Worm (Caenorhabditis elegans) whole organism, young adult: ENCODE results near the gene F47G3.3.

ENCODE experiments used
- B0261.1 ChIP-seq: sonication (generic microtip); optimal IDR thresholded peaks from 2 replicates; lab custom pipeline; 2016; ENCODE audit warnings: mild to moderate bottlenecking, missing genetic modification characterization, moderate library complexity, missing compliant biosample characterization
- C17E4.6 ChIP-seq: fragments of 200-800 bp; sonication (Bioruptor generic); IDR thresholded peaks from 2 replicates; pipeline ENCODE4 v1.3.6; 2022; ENCODE audit warnings: missing genetic modification reagents, missing genetic modification characterization, missing compliant biosample characterization
- D2030.7 ChIP-seq: fragments of 200-800 bp; sonication (Bioruptor generic); IDR thresholded peaks from 2 replicates; pipeline ENCODE4 v1.3.6; 2022; ENCODE audit warnings: missing genetic modification reagents, missing genetic modification characterization, missing compliant biosample characterization
- F23B12.7 ChIP-seq: sonication (generic microtip); optimal IDR thresholded peaks from 2 replicates; lab custom pipeline; 2017; ENCODE audit warnings: missing genetic modification characterization, mild to moderate bottlenecking, missing compliant biosample characterization, antibody characterized with exemption, moderate library complexity; ENCODE audit not compliant: insufficient read depth
- F49E8.2 ChIP-seq: sonication (generic microtip); optimal IDR thresholded peaks from 3 replicates; lab custom pipeline; 2017; ENCODE audit warnings: missing genetic modification characterization, mild to moderate bottlenecking, missing compliant biosample characterization, antibody characterized with exemption, moderate library complexity; ENCODE audit not compliant: insufficient read depth
- Y67H2A.10 ChIP-seq: fragments of 200-800 bp; sonication (Bioruptor generic); conservative IDR thresholded peaks from 2 replicates; pipeline ENCODE4 v1.3.6; 2022; ENCODE audit warnings: missing genetic modification reagents, missing genetic modification characterization, missing compliant biosample characterization
- Y79H2A.3 ChIP-seq: fragments of 200-800 bp; sonication (Bioruptor generic); conservative IDR thresholded peaks from 2 replicates; pipeline ENCODE4 v1.3.6; 2022; ENCODE audit warnings: missing genetic modification reagents, missing genetic modification characterization, missing compliant biosample characterization
- ZK185.1 ChIP-seq: sonication (generic microtip); optimal IDR thresholded peaks from 2 replicates; lab custom pipeline; 2016; ENCODE audit warnings: mild to moderate bottlenecking, missing genetic modification characterization, missing compliant biosample characterization; ENCODE audit not compliant: poor library complexity, severe bottlenecking
- akir-1 ChIP-seq: fragments of 200-800 bp; sonication (Bioruptor generic); optimal IDR thresholded peaks from 2 replicates; lab custom pipeline; 2018; ENCODE audit warnings: mild to moderate bottlenecking, missing genetic modification characterization, moderate library complexity, missing compliant biosample characterization
- aptf-3 ChIP-seq: fragments of 200-800 bp; sonication (Bioruptor generic); IDR thresholded peaks from 2 replicates; pipeline ENCODE4 v1.3.6; 2022; ENCODE audit warnings: missing genetic modification characterization, missing compliant biosample characterization
- atf-7 ChIP-seq: sonication (generic microtip); optimal IDR thresholded peaks from 2 replicates; lab custom pipeline; 2017; ENCODE audit warnings: mild to moderate bottlenecking, missing genetic modification characterization, missing compliant biosample characterization
- athp-1 ChIP-seq: sonication (generic microtip); optimal IDR thresholded peaks from 2 replicates; lab custom pipeline; 2017; ENCODE audit warnings: mild to moderate bottlenecking, missing genetic modification characterization, missing compliant biosample characterization
- attf-3 ChIP-seq: fragments of 200-800 bp; sonication (Bioruptor generic); conservative IDR thresholded peaks from 2 replicates; pipeline ENCODE4 v1.3.6; 2022; ENCODE audit warnings: missing genetic modification reagents, missing genetic modification characterization, missing compliant biosample characterization
- bed-2 ChIP-seq: fragments of 200-800 bp; sonication (Bioruptor generic); IDR thresholded peaks from 2 replicates; pipeline ENCODE4 v1.3.6; 2022; ENCODE audit warnings: missing genetic modification reagents, missing genetic modification characterization, missing compliant biosample characterization
- ccch-3 ChIP-seq: fragments of 200-800 bp; sonication (Bioruptor generic); optimal IDR thresholded peaks from 2 replicates; lab custom pipeline; 2018; ENCODE audit warnings: mild to moderate bottlenecking, missing genetic modification characterization, missing compliant biosample characterization
- cebp-2 ChIP-seq: fragments of 200-800 bp; sonication (Bioruptor generic); IDR thresholded peaks from 2 replicates; pipeline ENCODE4 v1.3.6; 2022; ENCODE audit warnings: missing genetic modification characterization, missing compliant biosample characterization
- ceh-27 ChIP-seq: fragments of 200-800 bp; sonication (Bioruptor generic); optimal IDR thresholded peaks from 2 replicates; lab custom pipeline; 2018; ENCODE audit warnings: mild to moderate bottlenecking, missing genetic modification characterization, moderate library complexity, missing compliant biosample characterization
- ceh-79 ChIP-seq: sonication (generic microtip); optimal IDR thresholded peaks from 2 replicates; lab custom pipeline; 2017; ENCODE audit warnings: mild to moderate bottlenecking, missing genetic modification characterization, missing compliant biosample characterization
- dox-1 ChIP-seq: fragments of 200-800 bp; sonication (Bioruptor generic); IDR thresholded peaks from 2 replicates; pipeline ENCODE4 v1.3.6; 2022; ENCODE audit warnings: missing genetic modification reagents, missing genetic modification characterization, missing compliant biosample characterization
- dpff-1 ChIP-seq: sonication (generic microtip); optimal IDR thresholded peaks from 2 replicates; lab custom pipeline; 2017; ENCODE audit warnings: mild to moderate bottlenecking, missing genetic modification characterization, missing compliant biosample characterization
- efl-1 ChIP-seq: fragments of 150-350 bp; optimal IDR thresholded peaks from 2 replicates; lab custom pipeline; 2014; ENCODE audit warnings: missing biosample characterization, missing genetic modification reagents, missing genetic modification characterization
- ekl-4 ChIP-seq: fragments of 200-800 bp; sonication (Bioruptor generic); IDR thresholded peaks from 2 replicates; pipeline ENCODE4 v1.3.6; 2022; ENCODE audit warnings: missing genetic modification reagents, missing genetic modification characterization, missing compliant biosample characterization
- ets-4 ChIP-seq: fragments of 200-800 bp; sonication (Bioruptor generic); optimal IDR thresholded peaks from 2 replicates; lab custom pipeline; 2018; ENCODE audit warnings: mild to moderate bottlenecking, missing genetic modification characterization, missing compliant biosample characterization
- fkh-3 ChIP-seq: sonication (generic microtip); optimal IDR thresholded peaks from 2 replicates; lab custom pipeline; 2016; ENCODE audit warnings: mild to moderate bottlenecking, missing genetic modification characterization, missing compliant biosample characterization
- him-1 ChIP-seq: sonication (generic microtip); optimal IDR thresholded peaks from 2 replicates; lab custom pipeline; 2016; ENCODE audit warnings: missing genotype, missing genetic modification reagents, missing genetic modification characterization, missing compliant biosample characterization
- hlh-12 ChIP-seq: sonication (generic microtip); optimal IDR thresholded peaks from 2 replicates; lab custom pipeline; 2016; ENCODE audit warnings: missing genetic modification characterization, missing compliant biosample characterization
- hlh-26 ChIP-seq: fragments of 200-800 bp; sonication (Bioruptor generic); conservative IDR thresholded peaks from 2 replicates; pipeline ENCODE4 v1.3.6; 2022; ENCODE audit warnings: missing genetic modification reagents, missing genetic modification characterization, missing compliant biosample characterization
- hmg-20 ChIP-seq: fragments of 200-800 bp; sonication (Bioruptor generic); IDR thresholded peaks from 2 replicates; pipeline ENCODE4 v1.3.6; 2022; ENCODE audit warnings: missing genetic modification reagents, missing genetic modification characterization, missing compliant biosample characterization
- let-526 ChIP-seq: fragments of 200-800 bp; sonication (Bioruptor generic); IDR thresholded peaks from 2 replicates; pipeline ENCODE4 v1.3.6; 2022; ENCODE audit warnings: missing genetic modification reagents, missing genetic modification characterization, missing compliant biosample characterization
- lin-40 ChIP-seq: sonication (generic microtip); optimal IDR thresholded peaks from 2 replicates; lab custom pipeline; 2016; ENCODE audit warnings: missing genetic modification characterization, mild to moderate bottlenecking, missing compliant biosample characterization, missing genotype, missing genetic modification reagents
- lin-54 ChIP-seq: fragments of 200-800 bp; sonication (Bioruptor generic); optimal IDR thresholded peaks from 2 replicates; lab custom pipeline; 2018; ENCODE audit warnings: mild to moderate bottlenecking, missing genetic modification characterization, missing compliant biosample characterization
- madf-10 ChIP-seq: sonication (generic microtip); optimal IDR thresholded peaks from 2 replicates; lab custom pipeline; 2016; ENCODE audit warnings: mild to moderate bottlenecking, missing genetic modification characterization, missing compliant biosample characterization
- mel-28 ChIP-seq: sonication (generic microtip); optimal IDR thresholded peaks from 2 replicates; lab custom pipeline; 2016; ENCODE audit warnings: borderline replicate concordance, mild to moderate bottlenecking, missing genetic modification characterization, missing compliant biosample characterization
- mes-4 ChIP-seq: sonication (generic microtip); optimal IDR thresholded peaks from 2 replicates; lab custom pipeline; 2016; ENCODE audit warnings: missing genotype, missing genetic modification characterization, missing compliant biosample characterization
- nfya-1 ChIP-seq: sonication (generic microtip); optimal IDR thresholded peaks from 2 replicates; lab custom pipeline; 2017; ENCODE audit warnings: antibody characterized with exemption, missing compliant biosample characterization, missing genetic modification characterization, borderline replicate concordance; ENCODE audit not compliant: insufficient read depth
- nfya-2 ChIP-seq: fragments of 200-800 bp; sonication (Bioruptor generic); IDR thresholded peaks from 2 replicates; pipeline ENCODE4 v1.3.6; 2022; ENCODE audit warnings: missing genetic modification reagents, missing genetic modification characterization, missing compliant biosample characterization
- nhr-179 ChIP-seq: sonication (generic microtip); optimal IDR thresholded peaks from 2 replicates; lab custom pipeline; 2016; ENCODE audit warnings: mild to moderate bottlenecking, missing genetic modification characterization, missing compliant biosample characterization
- nhr-90 ChIP-seq: sonication (generic microtip); optimal IDR thresholded peaks from 2 replicates; lab custom pipeline; 2016; ENCODE audit warnings: missing genotype, mild to moderate bottlenecking, missing genetic modification characterization, missing compliant biosample characterization
- pbrm-1 ChIP-seq: fragments of 200-800 bp; sonication (Bioruptor generic); IDR thresholded peaks from 2 replicates; pipeline ENCODE4 v1.3.6; 2022; ENCODE audit warnings: missing genetic modification reagents, missing genetic modification characterization, missing compliant biosample characterization
- pha-4 ChIP-seq: fragments of 150-350 bp; sonication (generic microtip); optimal IDR thresholded peaks from 2 replicates; lab custom pipeline; 2014; ENCODE audit warnings: missing biosample characterization, missing genetic modification reagents, missing genetic modification characterization
- rec-8 ChIP-seq, 2 experiments: sonication (generic microtip); optimal IDR thresholded peaks; 2 replicates each; lab custom pipeline; 2016; ENCODE audit warnings: mild to moderate bottlenecking in 2 of 2, missing genetic modification characterization in 2 of 2, missing genetic modification reagents in 2 of 2, missing genotype in 2 of 2, missing biosample characterization in 1 of 2, missing compliant biosample characterization in 1 of 2, moderate library complexity in 1 of 2
- repo-1 ChIP-seq: sonication (generic microtip); optimal IDR thresholded peaks from 2 replicates; lab custom pipeline; 2017; ENCODE audit warnings: mild to moderate bottlenecking, missing genetic modification characterization, missing compliant biosample characterization
- snpc-1.1 ChIP-seq: sonication (generic microtip); optimal IDR thresholded peaks from 2 replicates; lab custom pipeline; 2017; ENCODE audit warnings: missing genetic modification characterization, mild to moderate bottlenecking, missing compliant biosample characterization, antibody characterized with exemption, moderate library complexity, missing genotype, missing genetic modification reagents; ENCODE audit not compliant: insufficient read depth
- snpc-1.3 ChIP-seq: sonication (generic microtip); optimal IDR thresholded peaks from 2 replicates; lab custom pipeline; 2017; ENCODE audit warnings: missing genetic modification characterization, mild to moderate bottlenecking, missing compliant biosample characterization, antibody characterized with exemption, moderate library complexity, missing genotype, missing genetic modification reagents; ENCODE audit not compliant: insufficient read depth
- snpc-4 ChIP-seq, 5 experiments: fragments of 150-350 bp in 1 of 5; sonication (generic microtip) in 4 of 5; optimal IDR thresholded peaks; 2 replicates each; lab custom pipeline; 2014 to 2018; ENCODE audit warnings: missing genetic modification characterization in 5 of 5, missing biosample characterization in 3 of 5, antibody characterized with exemption in 2 of 5, mild to moderate bottlenecking in 2 of 5, missing compliant biosample characterization in 2 of 5, missing genotype in 2 of 5, moderate library complexity in 2 of 5, missing genetic modification reagents in 1 of 5
- zim-3 ChIP-seq: sonication (generic microtip); optimal IDR thresholded peaks from 2 replicates; lab custom pipeline; 2017; ENCODE audit warnings: mild to moderate bottlenecking, missing genetic modification characterization, moderate library complexity, missing compliant biosample characterization
- ztf-22 ChIP-seq: fragments of 200-800 bp; sonication (Bioruptor generic); optimal IDR thresholded peaks from 2 replicates; lab custom pipeline; 2018; ENCODE audit warnings: mild to moderate bottlenecking, missing genetic modification characterization, moderate library complexity, missing compliant biosample characterization
- ztf-28 ChIP-seq: fragments of 200-800 bp; sonication (Bioruptor generic); IDR thresholded peaks from 2 replicates; pipeline ENCODE4 v1.3.6; 2022; ENCODE audit warnings: missing genetic modification reagents, missing genetic modification characterization, missing compliant biosample characterization

The F47G3.3 gene

DNA sequence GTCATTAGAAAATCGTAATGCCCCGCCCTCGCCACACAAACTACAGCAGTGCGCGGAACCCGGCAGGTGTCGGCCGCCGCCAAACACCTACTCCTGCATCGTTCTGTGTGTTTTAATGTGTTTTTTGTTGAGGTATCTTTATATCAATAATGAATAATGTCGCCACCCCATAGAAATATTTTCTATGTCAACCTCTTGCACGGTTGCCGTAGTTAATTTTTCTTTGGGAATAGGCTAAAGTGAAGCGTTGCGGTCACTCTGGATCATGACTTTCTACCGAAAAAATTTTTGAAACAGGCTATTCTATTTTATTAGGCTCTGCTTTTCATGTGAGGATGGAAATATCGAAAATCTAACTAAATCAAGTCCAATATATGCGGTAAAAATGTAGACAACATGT, 46.9 kb upstream of the F47G3.3 start (continued):
- TF ChIP-seq lin-54 (GFP tag; lab: Kevin White, UChicago): no peak
- TF ChIP-seq bed-2 (GFP tag; lab: Robert Waterston, UW): no peak
- no peak for TF ChIP-seq hlh-26 (GFP tag; lab: Robert Waterston, UW)
- TF ChIP-seq F49E8.2: no peak
- no peak for TF ChIP-seq attf-3
- peak; percentile 47; the same call in 1 of the 2 replicates for TF ChIP-seq ekl-4
- TF ChIP-seq pha-4 (tag; lab: Kevin White, UChicago): no peak
- peak; percentile 95 for TF ChIP-seq snpc-1.3 (tag; lab: Kevin White, UChicago)
- no peak for TF ChIP-seq madf-10 (tag; lab: Kevin White, UChicago)
- no peak for TF ChIP-seq hlh-12 (tag; lab: Kevin White, UChicago)
- TF ChIP-seq B0261.1 (tag; lab: Kevin White, UChicago): no peak
- no peak for TF ChIP-seq efl-1 (GFP tag; lab: Kevin White, UChicago)
- no peak for TF ChIP-seq atf-7
- TF ChIP-seq ZK185.1 (tag; lab: Kevin White, UChicago): no peak
- TF ChIP-seq Y67H2A.10: no peak
- no peak for TF ChIP-seq ceh-27 (GFP tag; lab: Kevin White, UChicago)
- TF ChIP-seq zim-3 (tag; lab: Kevin White, UChicago): no peak
- TF ChIP-seq nhr-179 (tag; lab: Kevin White, UChicago): no peak
- TF ChIP-seq nfya-2: no peak
- no peak for TF ChIP-seq nhr-90 (tag; lab: Kevin White, UChicago)
- no peak; the same call in 1 of the 2 replicates for TF ChIP-seq dox-1
- TF ChIP-seq hmg-20 (GFP tag; lab: Robert Waterston, UW): no peak
- TF ChIP-seq ztf-22 (GFP tag; lab: Kevin White, UChicago): no peak
- no peak for TF ChIP-seq fkh-3 (tag; lab: Kevin White, UChicago)
- TF ChIP-seq aptf-3: no peak
- TF ChIP-seq dpff-1 (tag; lab: Kevin White, UChicago): no peak
- TF ChIP-seq ztf-28 (GFP tag; lab: Robert Waterston, UW): no peak
- TF ChIP-seq repo-1: no peak
- no peak for TF ChIP-seq let-526
- no peak for TF ChIP-seq ceh-79 (tag; lab: Kevin White, UChicago)
- TF ChIP-seq Y79H2A.3 (GFP tag; lab: Robert Waterston, UW): no peak
- peak; percentile 95 for TF ChIP-seq snpc-1.1 (tag; lab: Kevin White, UChicago)
- peak; percentile 95 for TF ChIP-seq him-1 (tag; lab: Kevin White, UChicago)
- TF ChIP-seq pbrm-1 (GFP tag; lab: Robert Waterston, UW): peak; percentile 64
- TF ChIP-seq C17E4.6: no peak
- no peak for TF ChIP-seq ets-4 (GFP tag; lab: Kevin White, UChicago)
- no peak for TF ChIP-seq ccch-3 (GFP tag; lab: Kevin White, UChicago)
- no peak for TF ChIP-seq F23B12.7 (tag; lab: Kevin White, UChicago)
- no peak for TF ChIP-seq lin-40 (tag; lab: Kevin White, UChicago)
- no peak for TF ChIP-seq rec-8 (tag; optimal IDR thresholded peaks at IDR 0.05; lab: Kevin White, UChicago)
- TF ChIP-seq D2030.7 (GFP tag; lab: Robert Waterston, UW): peak; percentile 75
- no peak for TF ChIP-seq cebp-2 (GFP tag; lab: Robert Waterston, UW)
- TF ChIP-seq nfya-1 (tag; lab: Kevin White, UChicago): no peak
- TF ChIP-seq athp-1: no peak
- TF ChIP-seq snpc-4 (GFP tag; optimal IDR thresholded peaks at IDR 0.05; lab: Kevin White, UChicago): peak; percentile 98
- peak; percentile 94 to 99 (median 98) for TF ChIP-seq snpc-4 (tag; optimal IDR thresholded peaks at IDR 0.05; lab: Kevin White, UChicago)
- no peak for TF ChIP-seq akir-1 (GFP tag; lab: Kevin White, UChicago)
- TF ChIP-seq mes-4 (tag; lab: Kevin White, UChicago): no peak
- TF ChIP-seq mel-28: no peak
